Fruit fly (Drosophila melanogaster): Measurements from ENCODE around the gene CG34179.
A peak's percentile ranks its signal among the peaks of the same experiment; 100 is the strongest.

CG34179 gene

DNA sequence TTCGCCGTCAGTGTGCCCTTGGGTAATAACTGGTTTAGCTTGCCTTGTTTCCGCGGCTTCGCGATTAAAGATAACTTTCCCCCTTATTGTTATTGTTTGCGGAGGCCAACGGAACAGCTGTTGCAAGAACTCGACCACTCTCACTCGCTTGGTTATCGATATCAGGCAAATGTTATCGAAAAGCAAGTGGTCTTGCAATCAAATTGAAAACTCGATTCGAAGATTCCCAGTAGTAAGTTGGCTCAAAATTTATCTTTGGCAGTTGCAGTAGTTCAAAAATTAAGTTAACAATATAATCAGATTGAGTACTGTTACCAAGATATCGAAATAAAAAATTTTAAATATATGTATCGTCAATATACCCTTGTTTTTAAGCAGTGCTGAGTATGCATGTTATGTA, 17.3 kb upstream of the CG34179 start, which contains the start of the genes Fbw5 and CG9147 (continued):
- peak; percentile 99 for TF ChIP-seq CG3032 (tag; optimal IDR thresholded peaks at IDR 0.05)
- peak; percentile 100 for TF ChIP-seq Hr39 (GFP tag; optimal IDR thresholded peaks at IDR 0.05)
- TF ChIP-seq CG4318 (GFP tag; optimal IDR thresholded peaks at IDR 0.05) = peak; percentile 99
- TF ChIP-seq Lpt (GFP tag; optimal IDR thresholded peaks at IDR 0.05) = peak; percentile 99
- TF ChIP-seq CG16779 (tag; optimal IDR thresholded peaks at IDR 0.05) = peak; percentile 99
- TF ChIP-seq CG10631 (GFP tag; optimal IDR thresholded peaks at IDR 0.05) = peak; percentile 100
- peak; percentile 100 for TF ChIP-seq salr (GFP tag; optimal IDR thresholded peaks at IDR 0.05)
- TF ChIP-seq CG6808 (GFP tag; optimal IDR thresholded peaks at IDR 0.05) = peak; percentile 97
- TF ChIP-seq lz (GFP tag; optimal IDR thresholded peaks at IDR 0.05) = peak; percentile 100
- peak; percentile 99 for TF ChIP-seq Eip93F (GFP tag; optimal IDR thresholded peaks at IDR 0.05)
- peak; percentile 99 for TF ChIP-seq Ets21C (GFP tag; optimal IDR thresholded peaks at IDR 0.05)
- TF ChIP-seq fd85E (GFP tag; optimal IDR thresholded peaks at IDR 0.05) = peak; percentile 97
- TF ChIP-seq dsx (GFP tag; optimal IDR thresholded peaks at IDR 0.05; ENCODE audit: poor library complexity, severe bottlenecking) = peak; percentile 99
- peak; percentile 100 for TF ChIP-seq OdsH (GFP tag; optimal IDR thresholded peaks at IDR 0.05)
- TF ChIP-seq dac (GFP tag; optimal IDR thresholded peaks at IDR 0.05) = peak; percentile 99
- peak; percentile 100 for TF ChIP-seq Ets96B (tag; optimal IDR thresholded peaks at IDR 0.05)
- peak; percentile 99 for TF ChIP-seq CG6854 (GFP tag; optimal IDR thresholded peaks at IDR 0.05)
- peak; percentile 99 for TF ChIP-seq CG11294 (GFP tag; IDR thresholded peaks at IDR 0.05)
- TF ChIP-seq eg (GFP tag; IDR thresholded peaks at IDR 0.05) = peak; percentile 100
- TF ChIP-seq fkh (GFP tag; optimal IDR thresholded peaks at IDR 0.05) = peak; percentile 96
- peak; percentile 99 for TF ChIP-seq CG11762 (GFP tag; optimal IDR thresholded peaks at IDR 0.05; ENCODE audit: insufficient read depth)
- peak; percentile 100 for TF ChIP-seq Hr4 (GFP tag; optimal IDR thresholded peaks at IDR 0.05)
- peak; percentile 100 for TF ChIP-seq CG15336 (GFP tag; IDR thresholded peaks at IDR 0.05)
- peak; percentile 99 for TF ChIP-seq Gug (GFP tag; IDR thresholded peaks at IDR 0.05)
- TF ChIP-seq topi (GFP tag; optimal IDR thresholded peaks at IDR 0.05) = peak; percentile 100
- peak; percentile 99 for TF ChIP-seq CG11902 (GFP tag; optimal IDR thresholded peaks at IDR 0.05)
- TF ChIP-seq CG7368 (GFP tag; optimal IDR thresholded peaks at IDR 0.05) = peak; percentile 99
- peak; percentile 100 for TF ChIP-seq CG6163 (GFP tag; IDR thresholded peaks at IDR 0.05)
- TF ChIP-seq CG34406 (GFP tag; optimal IDR thresholded peaks at IDR 0.05) = peak; percentile 100

- TF ChIP-seq esn (GFP tag; optimal IDR thresholded peaks at IDR 0.05) (peak; percentile 73), svp (GFP tag) (peak; percentile 95), Gug (GFP tag; IDR thresholded peaks at IDR 0.05) (peak; percentile 65; the same call in 1 of the 2 replicates), Sox102F (GFP tag; optimal IDR thresholded peaks at IDR 0.05) (no peak), CG6808 (GFP tag; optimal IDR thresholded peaks at IDR 0.05) (peak; percentile 51), Ets96B (tag; optimal IDR thresholded peaks at IDR 0.05) (peak; percentile 65), Lpt (GFP tag; optimal IDR thresholded peaks at IDR 0.05) (no peak), CG3919 (GFP tag; optimal IDR thresholded peaks at IDR 0.05) (peak; percentile 79), CG10669 (GFP tag; optimal IDR thresholded peaks at IDR 0.05) (no peak), CG6792 (GFP tag; optimal IDR thresholded peaks at IDR 0.05) (peak; percentile 59), pdm3 (GFP tag; optimal IDR thresholded peaks at IDR 0.05) (peak; percentile 80), CG11762 (GFP tag; optimal IDR thresholded peaks at IDR 0.05; ENCODE audit: insufficient read depth) (peak; percentile 35), fkh (GFP tag; optimal IDR thresholded peaks at IDR 0.05) (peak; percentile 98), CG11294 (GFP tag; IDR thresholded peaks at IDR 0.05) (peak; percentile 30; the same call in 1 of the 2 replicates), vri (GFP tag; optimal IDR thresholded peaks at IDR 0.05) (peak; percentile 76), net (GFP tag; optimal IDR thresholded peaks at IDR 0.05) (no peak), acj6 (GFP tag; optimal IDR thresholded peaks at IDR 0.05) (peak; percentile 78), Eip93F (GFP tag; optimal IDR thresholded peaks at IDR 0.05) (no peak), lz (GFP tag; optimal IDR thresholded peaks at IDR 0.05) (peak; percentile 83), fd59A (GFP tag; optimal IDR thresholded peaks at IDR 0.05) (peak; percentile 33), Eip75B (GFP tag; optimal IDR thresholded peaks at IDR 0.05) (peak; percentile 75), Smox (GFP tag; optimal IDR thresholded peaks at IDR 0.05) (peak; percentile 70), spab (GFP tag; optimal IDR thresholded peaks at IDR 0.05) (peak; percentile 31), salr (GFP tag; optimal IDR thresholded peaks at IDR 0.05) (peak in 1 of 2 experiments; percentile 53), CG32006 (GFP tag; optimal IDR thresholded peaks at IDR 0.05) (peak; percentile 74), CG6854 (GFP tag; optimal IDR thresholded peaks at IDR 0.05) (no peak), CG34406 (GFP tag; optimal IDR thresholded peaks at IDR 0.05) (peak; percentile 69), Sox15 (GFP tag; optimal IDR thresholded peaks at IDR 0.05) (peak; percentile 64), CG15336 (GFP tag; IDR thresholded peaks at IDR 0.05) (peak; percentile 55), CG3032 (tag; optimal IDR thresholded peaks at IDR 0.05) (peak; percentile 75), Met (GFP tag; optimal IDR thresholded peaks at IDR 0.05) (no peak), CG7368 (GFP tag; optimal IDR thresholded peaks at IDR 0.05) (no peak), Hr39 (GFP tag; optimal IDR thresholded peaks at IDR 0.05) (peak; percentile 85), CG16779 (tag; optimal IDR thresholded peaks at IDR 0.05) (no peak)
Measured at dm6 chr2L:6062382-6063082, 14.0 kb upstream of the CG34179 start, which contains the start of the genes ND-51 and CG13994. TSS of gene ND-51 (minus strand) at chr2L:6062757. TSS of gene CG13994 (plus strand) at chr2L:6062989.
